Fruit fly (Drosophila melanogaster): ENCODE measurements around the gene CG31624.

The CG31624 gene

DNA sequence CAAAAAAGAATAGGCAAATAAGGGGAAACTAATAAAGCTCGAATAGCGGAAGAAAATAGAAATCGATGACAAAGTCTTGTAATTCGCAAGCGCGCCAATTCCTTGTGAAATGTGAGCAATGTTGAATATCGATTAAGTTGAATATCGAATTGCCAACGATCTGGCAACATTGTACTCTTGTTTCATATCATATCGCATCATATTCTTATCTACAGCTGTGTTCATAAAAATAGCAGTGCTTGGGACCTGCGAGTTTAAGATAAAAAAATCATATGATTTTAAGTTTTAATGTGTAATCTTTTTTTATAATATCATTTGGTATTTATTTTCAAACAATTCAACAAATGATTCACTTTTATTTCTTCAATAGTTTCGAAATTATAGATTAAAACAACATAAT, 51.1 kb downstream of the CG31624 start (continued):
- TF ChIP-seq cg (GFP tag; optimal IDR thresholded peaks at IDR 0.05): no peak
- TF ChIP-seq CG6683 (GFP tag; optimal IDR thresholded peaks at IDR 0.05): no peak
- TF ChIP-seq Blimp-1 (GFP tag; optimal IDR thresholded peaks at IDR 0.05): no peak
- TF ChIP-seq chif (GFP tag; optimal IDR thresholded peaks at IDR 0.05): no peak
- peak; percentile 38 for TF ChIP-seq kay (GFP tag; optimal IDR thresholded peaks at IDR 0.05)
- TF ChIP-seq gem (tag; optimal IDR thresholded peaks at IDR 0.05): peak; percentile 75
- TF ChIP-seq CG2199 (GFP tag; IDR thresholded peaks at IDR 0.05): no peak; the same call in 2 of the 3 replicates
- TF ChIP-seq CG33213 (GFP tag; optimal IDR thresholded peaks at IDR 0.05): peak; percentile 54
- peak; percentile 22 for TF ChIP-seq CG17568 (GFP tag; optimal IDR thresholded peaks at IDR 0.05)
- TF ChIP-seq sim (GFP tag; IDR thresholded peaks at IDR 0.05): peak; percentile 43; the same call in 1 of the 2 replicates
- no peak for TF ChIP-seq NC2β (GFP tag; optimal IDR thresholded peaks at IDR 0.05)
- TF ChIP-seq CG4854 (GFP tag; optimal IDR thresholded peaks at IDR 0.05): no peak
- TF ChIP-seq CG8944 (GFP tag; optimal IDR thresholded peaks at IDR 0.05): no peak
- TF ChIP-seq Abd-B (GFP tag; optimal IDR thresholded peaks at IDR 0.05): peak; percentile 13
- TF ChIP-seq pum (GFP tag; optimal IDR thresholded peaks at IDR 0.05): peak; percentile 12
- TF ChIP-seq Max (GFP tag; optimal IDR thresholded peaks at IDR 0.05): no peak
- peak; percentile 84 for TF ChIP-seq Dp (GFP tag; optimal IDR thresholded peaks at IDR 0.05)
- peak; percentile 37 for TF ChIP-seq CG13424 (tag; optimal IDR thresholded peaks at IDR 0.05)
- TF ChIP-seq bsh (GFP tag; optimal IDR thresholded peaks at IDR 0.05): peak in 1 of 2 experiments; percentile 67
- TF ChIP-seq dati (GFP tag; IDR thresholded peaks at IDR 0.05): no peak
- no peak for TF ChIP-seq MESR4 (GFP tag; optimal IDR thresholded peaks at IDR 0.05)
- TF ChIP-seq cato (GFP tag; optimal IDR thresholded peaks at IDR 0.05; ENCODE audit: borderline replicate concordance): no peak
- TF ChIP-seq sc (optimal IDR thresholded peaks at IDR 0.05): no peak
- TF ChIP-seq sc (GFP tag; optimal IDR thresholded peaks at IDR 0.05): no peak
- TF ChIP-seq CG12659 (GFP tag; optimal IDR thresholded peaks at IDR 0.05): peak; percentile 71
- peak; percentile 66; the same call in 1 of the 2 replicates for TF ChIP-seq HLH3B (GFP tag; IDR thresholded peaks at IDR 0.05)
- TF ChIP-seq CG12071 (GFP tag; optimal IDR thresholded peaks at IDR 0.05): no peak
- no peak for TF ChIP-seq tup (GFP tag; optimal IDR thresholded peaks at IDR 0.05)
- TF ChIP-seq wor (GFP tag; IDR thresholded peaks at IDR 0.05): no peak
- TF ChIP-seq Atf3 (GFP tag; optimal IDR thresholded peaks at IDR 0.05): no peak
- no peak for TF ChIP-seq gsb (GFP tag; IDR thresholded peaks at IDR 0.05)
- TF ChIP-seq CG12104 (GFP tag; optimal IDR thresholded peaks at IDR 0.05): no peak
- TF ChIP-seq HLH4C (GFP tag; IDR thresholded peaks at IDR 0.05; ENCODE audit: partially characterized antibody): peak; percentile 76
- no peak for TF ChIP-seq croc (GFP tag; conservative IDR thresholded peaks at IDR 0.05)
- TF ChIP-seq CG34224 (GFP tag; IDR thresholded peaks at IDR 0.05; ENCODE audit: partially characterized antibody): peak; percentile 80
- TF ChIP-seq ac (GFP tag; optimal IDR thresholded peaks at IDR 0.05): no peak
- TF ChIP-seq CG31388 (GFP tag; optimal IDR thresholded peaks at IDR 0.05): no peak
- TF ChIP-seq CG15601 (tag; optimal IDR thresholded peaks at IDR 0.05): peak; percentile 29
- TF ChIP-seq usp (GFP tag; optimal IDR thresholded peaks at IDR 0.05): no peak
- TF ChIP-seq aop (GFP tag; IDR thresholded peaks at IDR 0.05): no peak; the same call in 1 of the 2 replicates
- TF ChIP-seq ewg (GFP tag; optimal IDR thresholded peaks at IDR 0.05): peak; percentile 29
- TF ChIP-seq wek (GFP tag; optimal IDR thresholded peaks at IDR 0.05): no peak
- no peak for TF ChIP-seq gro (GFP tag; optimal IDR thresholded peaks at IDR 0.05)
- no peak for TF ChIP-seq crc (GFP tag; optimal IDR thresholded peaks at IDR 0.05)
- TF ChIP-seq CG4617 (GFP tag; optimal IDR thresholded peaks at IDR 0.05; ENCODE audit: borderline replicate concordance): no peak
- TF ChIP-seq emc (GFP tag; optimal IDR thresholded peaks at IDR 0.05): no peak
- TF ChIP-seq lilli (GFP tag; optimal IDR thresholded peaks at IDR 0.05): peak; percentile 47
- TF ChIP-seq CTCF (GFP tag; optimal IDR thresholded peaks at IDR 0.05): no peak
- TF ChIP-seq Doc3 (GFP tag; IDR thresholded peaks at IDR 0.05; ENCODE audit: partially characterized antibody): peak; percentile 63; the same call in 2 of the 3 replicates
- no peak for TF ChIP-seq Taf1 (GFP tag; IDR thresholded peaks at IDR 0.05)
- TF ChIP-seq Camta (GFP tag; optimal IDR thresholded peaks at IDR 0.05): peak; percentile 16
- TF ChIP-seq jigr1 (GFP tag; IDR thresholded peaks at IDR 0.05): no peak
